Fruit fly (Drosophila melanogaster): ENCODE data around the gene CG13282.

The CG13282 gene

dm6 chr2L:16815989-16816749 is 18.1 kb downstream of the CG13282 start, which contains the start of gene mdy:
mdy (plus strand) TSS chr2L:16816660.
- TF ChIP-seq Hr96 (GFP tag; optimal IDR thresholded peaks at IDR 0.05): peak; percentile 57
- TF ChIP-seq cnc (optimal IDR thresholded peaks at IDR 0.05): no peak
- TF ChIP-seq Crg-1 (GFP tag; optimal IDR thresholded peaks at IDR 0.05): no peak
- TF ChIP-seq CG7101 (tag; optimal IDR thresholded peaks at IDR 0.05): peak; percentile 13
- TF ChIP-seq tj (GFP tag; optimal IDR thresholded peaks at IDR 0.05): no peak
- TF ChIP-seq toe (GFP tag; optimal IDR thresholded peaks at IDR 0.05): peak; percentile 28
- peak; percentile 70 for TF ChIP-seq CG5204 (GFP tag; optimal IDR thresholded peaks at IDR 0.05)
- no peak for TF ChIP-seq CG7045 (GFP tag; optimal IDR thresholded peaks at IDR 0.05)
- TF ChIP-seq CG11617 (GFP tag; optimal IDR thresholded peaks at IDR 0.05): peak; percentile 27
- TF ChIP-seq cic (GFP tag; optimal IDR thresholded peaks at IDR 0.05): peak; percentile 1
- peak; percentile 92 for TF ChIP-seq kay (GFP tag; ENCODE audit: borderline replicate concordance)
- peak; percentile 79 for TF ChIP-seq Mnt (GFP tag; optimal IDR thresholded peaks at IDR 0.05)
- TF ChIP-seq ovo (GFP tag; optimal IDR thresholded peaks at IDR 0.05): peak; percentile 25
- peak; percentile 64 for TF ChIP-seq pad (GFP tag; optimal IDR thresholded peaks at IDR 0.05)
- TF ChIP-seq CG33017 (tag; optimal IDR thresholded peaks at IDR 0.05): peak; percentile 13
- peak; percentile 35 for TF ChIP-seq CG1620 (GFP tag; optimal IDR thresholded peaks at IDR 0.05)
- peak; percentile 27 for TF ChIP-seq CG14711 (tag; optimal IDR thresholded peaks at IDR 0.05)
- no peak for TF ChIP-seq Clk (GFP tag; optimal IDR thresholded peaks at IDR 0.05)
- TF ChIP-seq CG12768 (GFP tag; optimal IDR thresholded peaks at IDR 0.05): no peak
- peak; percentile 65 for TF ChIP-seq bab1 (GFP tag; optimal IDR thresholded peaks at IDR 0.05)

dm6 chr2L:16808752-16809151 is 25.6 kb downstream of the CG13282 start:
- TF ChIP-seq cic (GFP tag; optimal IDR thresholded peaks at IDR 0.05): no peak
- no peak for TF ChIP-seq CG1620 (GFP tag; optimal IDR thresholded peaks at IDR 0.05)
- TF ChIP-seq ovo (GFP tag; optimal IDR thresholded peaks at IDR 0.05): no peak

dm6 chr2L:16804376-16804934 is 29.8 kb downstream of the CG13282 start, which contains the start of gene CG13272:
CG13272 (plus strand) TSS chr2L:16804884.
- no peak for TF ChIP-seq bab1 (GFP tag; optimal IDR thresholded peaks at IDR 0.05)
- TF ChIP-seq CG12768 (GFP tag; optimal IDR thresholded peaks at IDR 0.05): no peak

- TF ChIP-seq cic (GFP tag; optimal IDR thresholded peaks at IDR 0.05) (no peak), CG7101 (tag; optimal IDR thresholded peaks at IDR 0.05) (no peak), Mnt (GFP tag; optimal IDR thresholded peaks at IDR 0.05) (no peak), CG7045 (GFP tag; optimal IDR thresholded peaks at IDR 0.05) (no peak), CG33017 (tag; optimal IDR thresholded peaks at IDR 0.05) (no peak), CG5204 (GFP tag; optimal IDR thresholded peaks at IDR 0.05) (no peak), cnc (optimal IDR thresholded peaks at IDR 0.05) (no peak), toe (GFP tag; optimal IDR thresholded peaks at IDR 0.05) (no peak), Crg-1 (GFP tag; optimal IDR thresholded peaks at IDR 0.05) (no peak), tj (GFP tag; optimal IDR thresholded peaks at IDR 0.05) (no peak), bab1 (GFP tag; optimal IDR thresholded peaks at IDR 0.05) (no peak), CG14711 (tag; optimal IDR thresholded peaks at IDR 0.05) (no peak), CG11617 (GFP tag; optimal IDR thresholded peaks at IDR 0.05) (no peak), kay (GFP tag; ENCODE audit: borderline replicate concordance) (no peak), CG12768 (GFP tag; optimal IDR thresholded peaks at IDR 0.05) (no peak)
Observed at dm6 chr2L:16803638-16804037, 30.7 kb downstream of the CG13282 start.

- TF ChIP-seq tj (GFP tag; optimal IDR thresholded peaks at IDR 0.05) (no peak), kay (GFP tag; ENCODE audit: borderline replicate concordance) (peak; percentile 42)
Observed at dm6 chr2L:16801578-16802152, 32.6 kb downstream of the CG13282 start.

- peak; percentile 9 for TF ChIP-seq Mnt (GFP tag; optimal IDR thresholded peaks at IDR 0.05)
- TF ChIP-seq Hr96 (GFP tag; optimal IDR thresholded peaks at IDR 0.05): no peak
Observed at dm6 chr2L:16799496-16799895, 34.8 kb downstream of the CG13282 start.

dm6 chr2L:16798705-16799104 is 35.6 kb downstream of the CG13282 start, which contains the start of gene Ugt37D1:
Ugt37D1 (plus strand) TSS chr2L:16799025.
- no peak for TF ChIP-seq tj (GFP tag; optimal IDR thresholded peaks at IDR 0.05)
- TF ChIP-seq kay (GFP tag; ENCODE audit: borderline replicate concordance): peak; percentile 90
- peak in 1 of 2 experiments; percentile 42 for TF ChIP-seq cnc (optimal IDR thresholded peaks at IDR 0.05)
- no peak for TF ChIP-seq Clk (GFP tag; optimal IDR thresholded peaks at IDR 0.05)
- TF ChIP-seq CG7101 (tag; optimal IDR thresholded peaks at IDR 0.05): no peak
- peak; percentile 33 for TF ChIP-seq CG33017 (tag; optimal IDR thresholded peaks at IDR 0.05)
- no peak for TF ChIP-seq cic (GFP tag; optimal IDR thresholded peaks at IDR 0.05)
- TF ChIP-seq CG12768 (GFP tag; optimal IDR thresholded peaks at IDR 0.05): no peak
- TF ChIP-seq Crg-1 (GFP tag; optimal IDR thresholded peaks at IDR 0.05): no peak
- TF ChIP-seq pad (GFP tag; optimal IDR thresholded peaks at IDR 0.05): no peak
- TF ChIP-seq Mnt (GFP tag; optimal IDR thresholded peaks at IDR 0.05): peak; percentile 7
- peak; percentile 11 for TF ChIP-seq CG7045 (GFP tag; optimal IDR thresholded peaks at IDR 0.05)
- TF ChIP-seq CG1620 (GFP tag; optimal IDR thresholded peaks at IDR 0.05): no peak

All from whole organism, adult.